Fruit fly (Drosophila melanogaster) whole organism, embryonic: ENCODE data around the gene zetaCOP.
A peak's percentile ranks its signal among the peaks of the same experiment; 100 is the strongest.

ENCODE experiments used
- CG10147 ChIP-seq: fragments of 200-800 bp; sonication (Bioruptor generic); optimal IDR thresholded peaks from 2 replicates; lab custom pipeline; 2019; ENCODE audit warnings: missing biosample characterization, mild to moderate bottlenecking, missing genetic modification characterization, moderate library complexity
- CG10209 ChIP-seq: fragments of 200-800 bp; sonication (Bioruptor generic); optimal IDR thresholded peaks from 3 replicates; lab custom pipeline; 2017; ENCODE audit warnings: missing biosample characterization, mild to moderate bottlenecking, missing genetic modification characterization, missing genetic modification reagents
- CG12219 ChIP-seq: fragments of 200-800 bp; sonication (Bioruptor generic); optimal IDR thresholded peaks from 3 replicates; lab custom pipeline; 2018; ENCODE audit warnings: missing biosample characterization, mild to moderate bottlenecking, missing genetic modification characterization
- CG13624 ChIP-seq: fragments of 200-800 bp; sonication (Bioruptor generic); optimal IDR thresholded peaks from 2 replicates; lab custom pipeline; 2016; ENCODE audit warnings: missing biosample characterization, missing genetic modification characterization
- CG15073 ChIP-seq: fragments of 200-800 bp; sonication (Bioruptor generic); optimal IDR thresholded peaks from 2 replicates; lab custom pipeline; 2016; ENCODE audit warnings: missing biosample characterization, missing genetic modification characterization
- CG15514 ChIP-seq: fragments of 200-800 bp; sonication (Bioruptor generic); optimal IDR thresholded peaks from 3 replicates; lab custom pipeline; 2017; ENCODE audit warnings: missing biosample characterization, missing genetic modification characterization, mild to moderate bottlenecking, moderate library complexity, missing genetic modification reagents
- CG1647 ChIP-seq: fragments of 200-800 bp; sonication (Bioruptor generic); optimal IDR thresholded peaks from 3 replicates; lab custom pipeline; 2016; ENCODE audit warnings: missing biosample characterization, missing genetic modification characterization
- CG18619 ChIP-seq: fragments of 200-800 bp; sonication (Bioruptor generic); optimal IDR thresholded peaks from 3 replicates; lab custom pipeline; 2017; ENCODE audit warnings: missing biosample characterization, mild to moderate bottlenecking, missing genetic modification characterization
- CG6272 ChIP-seq: fragments of 200-800 bp; sonication (Bioruptor generic); IDR thresholded peaks from 2 replicates; pipeline ENCODE4 v1.3.6; 2022; ENCODE audit warnings: missing biosample characterization, missing genetic modification characterization
- CG7987 ChIP-seq: fragments of 200-800 bp; sonication (Bioruptor generic); optimal IDR thresholded peaks from 2 replicates; lab custom pipeline; 2018; ENCODE audit warnings: missing biosample characterization, mild to moderate bottlenecking, missing genetic modification characterization, moderate library complexity
- CG8478 ChIP-seq: fragments of >200 bp; optimal IDR thresholded peaks from 2 replicates; lab custom pipeline; 2018
- CG8765 ChIP-seq: fragments of 200-800 bp; sonication (Bioruptor generic); IDR thresholded peaks from 2 replicates; pipeline ENCODE4 v1.3.6; 2022; ENCODE audit warnings: missing biosample characterization, missing genetic modification characterization
- CTCF ChIP-seq: fragments of 200-800 bp; sonication (Bioruptor generic); optimal IDR thresholded peaks from 2 replicates; lab custom pipeline; 2017; ENCODE audit warnings: missing biosample characterization, mild to moderate bottlenecking, missing genetic modification characterization, moderate library complexity
- Camta ChIP-seq: fragments of 200-800 bp; sonication (Bioruptor generic); optimal IDR thresholded peaks from 2 replicates; lab custom pipeline; 2016; ENCODE audit warnings: missing biosample characterization, missing genetic modification characterization
- HHEX ChIP-seq: fragments of 200-800 bp; sonication (Bioruptor generic); optimal IDR thresholded peaks from 3 replicates; lab custom pipeline; 2017; ENCODE audit warnings: missing biosample characterization, mild to moderate bottlenecking, missing genetic modification characterization, missing genetic modification reagents
- HLH3B ChIP-seq: fragments of 200-800 bp; sonication (Bioruptor generic); IDR thresholded peaks from 2 replicates; pipeline ENCODE4 v1.3.6; 2022; ENCODE audit warnings: missing biosample characterization, missing genetic modification characterization
- HLH54F ChIP-seq: fragments of 200-800 bp; sonication (Bioruptor generic); optimal IDR thresholded peaks from 3 replicates; lab custom pipeline; 2016; ENCODE audit warnings: missing biosample characterization, missing genetic modification characterization
- Hsf ChIP-seq: fragments of 200-800 bp; sonication (Bioruptor generic); optimal IDR thresholded peaks from 3 replicates; lab custom pipeline; 2016; ENCODE audit warnings: missing biosample characterization, missing genetic modification characterization
- Mad ChIP-seq: fragments of 200-800 bp; sonication (Bioruptor generic); optimal IDR thresholded peaks from 2 replicates; lab custom pipeline; 2016; ENCODE audit warnings: missing biosample characterization, missing genetic modification characterization
- Rfx ChIP-seq: fragments of 200-800 bp; sonication (Bioruptor generic); IDR thresholded peaks from 2 replicates; pipeline ENCODE4 v1.3.6; 2022; ENCODE audit warnings: missing biosample characterization, missing genetic modification characterization
- Spps ChIP-seq: fragments of 200-800 bp; sonication (Bioruptor generic); optimal IDR thresholded peaks from 2 replicates; lab custom pipeline; 2018; ENCODE audit warnings: missing biosample characterization, mild to moderate bottlenecking, missing genetic modification characterization
- TFAM ChIP-seq: fragments of 200-800 bp; sonication (Bioruptor generic); optimal IDR thresholded peaks from 2 replicates; lab custom pipeline; 2017; ENCODE audit warnings: missing biosample characterization, missing genetic modification characterization, inconsistent platforms
- Xrp1 ChIP-seq: fragments of 200-800 bp; sonication (Bioruptor generic); IDR thresholded peaks from 2 replicates; pipeline ENCODE4 v1.3.6; 2022; ENCODE audit warnings: missing biosample characterization, missing genetic modification characterization
- ac ChIP-seq: fragments of 200-800 bp; sonication (Bioruptor generic); optimal IDR thresholded peaks from 3 replicates; lab custom pipeline; 2017; ENCODE audit warnings: missing biosample characterization, mild to moderate bottlenecking, missing genetic modification characterization
- chinmo ChIP-seq: fragments of 200-800 bp; sonication (Bioruptor generic); IDR thresholded peaks from 4 replicates; pipeline ENCODE4 v1.3.6; 2022; ENCODE audit warnings: missing biosample characterization, missing genetic modification characterization; ENCODE audit not compliant: partially characterized antibody
- chm ChIP-seq: fragments of 200-800 bp; sonication (Bioruptor generic); IDR thresholded peaks from 2 replicates; pipeline ENCODE4 v1.3.6; 2022; ENCODE audit warnings: missing biosample characterization, missing genetic modification characterization
- chn ChIP-seq: fragments of 200-800 bp; sonication (Bioruptor generic); optimal IDR thresholded peaks from 2 replicates; lab custom pipeline; 2016; ENCODE audit warnings: missing biosample characterization, missing genetic modification characterization
- crc ChIP-seq: fragments of 200-800 bp; sonication (Bioruptor generic); optimal IDR thresholded peaks from 2 replicates; lab custom pipeline; 2016; ENCODE audit warnings: missing biosample characterization, missing genetic modification characterization
- disco-r ChIP-seq: fragments of 200-800 bp; sonication (Bioruptor generic); optimal IDR thresholded peaks from 2 replicates; lab custom pipeline; 2016; ENCODE audit warnings: missing biosample characterization, missing genetic modification characterization
- dysf ChIP-seq: fragments of 200-800 bp; sonication (Bioruptor generic); IDR thresholded peaks from 3 replicates; pipeline ENCODE4 v1.3.6; 2022; ENCODE audit warnings: missing biosample characterization, missing genetic modification characterization
- ewg ChIP-seq: fragments of 200-800 bp; sonication (Bioruptor generic); optimal IDR thresholded peaks from 3 replicates; lab custom pipeline; 2017; ENCODE audit warnings: mild to moderate bottlenecking, missing biosample characterization, missing genetic modification reagents, missing genetic modification characterization
- fu2 ChIP-seq: fragments of 200-800 bp; sonication (Bioruptor generic); optimal IDR thresholded peaks from 2 replicates; lab custom pipeline; 2016; ENCODE audit warnings: missing biosample characterization, missing genetic modification characterization
- gem ChIP-seq: fragments of 200-800 bp; sonication (Bioruptor generic); optimal IDR thresholded peaks from 2 replicates; lab custom pipeline; 2019; ENCODE audit warnings: missing biosample characterization, mild to moderate bottlenecking, missing genetic modification characterization, moderate library complexity
- gsb ChIP-seq: fragments of 200-800 bp; sonication (Bioruptor generic); IDR thresholded peaks from 2 replicates; pipeline ENCODE4 v1.3.6; 2022; ENCODE audit warnings: missing biosample characterization, missing genetic modification characterization
- jing ChIP-seq: fragments of 200-800 bp; sonication (Bioruptor generic); optimal IDR thresholded peaks from 2 replicates; lab custom pipeline; 2018; ENCODE audit warnings: missing biosample characterization, mild to moderate bottlenecking, missing genetic modification characterization
- kah ChIP-seq: fragments of 200-800 bp; sonication (Bioruptor generic); optimal IDR thresholded peaks from 2 replicates; lab custom pipeline; 2018; ENCODE audit warnings: missing biosample characterization, mild to moderate bottlenecking, missing genetic modification characterization
- kni ChIP-seq: fragments of 200-800 bp; sonication (Bioruptor generic); optimal IDR thresholded peaks from 3 replicates; lab custom pipeline; 2017; ENCODE audit warnings: mild to moderate bottlenecking, missing biosample characterization, missing genetic modification reagents, missing genetic modification characterization
- lilli ChIP-seq: fragments of 200-800 bp; sonication (Bioruptor generic); optimal IDR thresholded peaks from 3 replicates; lab custom pipeline; 2016; ENCODE audit warnings: missing biosample characterization, missing genetic modification characterization
- nmo ChIP-seq: fragments of 200-800 bp; sonication (Bioruptor generic); optimal IDR thresholded peaks from 2 replicates; lab custom pipeline; 2018; ENCODE audit warnings: missing biosample characterization, mild to moderate bottlenecking, missing genetic modification characterization, moderate library complexity
- oc ChIP-seq: fragments of 200-800 bp; sonication (Bioruptor generic); optimal IDR thresholded peaks from 2 replicates; lab custom pipeline; 2018; ENCODE audit warnings: missing biosample characterization, mild to moderate bottlenecking, missing genetic modification characterization, moderate library complexity
- prd ChIP-seq, 3 experiments: fragments of >200 bp in 2 of 3; fragments of 200-800 bp in 1 of 3; sonication (Bioruptor generic) in 1 of 3; optimal IDR thresholded peaks in 2 of 3; IDR thresholded peaks in 1 of 3; 2 replicates in 2 of 3; 3 replicates in 1 of 3; pipeline versions ENCODE4 v1.3.6 to Lab custom; 2017 to 2022; ENCODE audit warnings: missing biosample characterization in 1 of 3, missing genetic modification characterization in 1 of 3
- sd ChIP-seq: fragments of 200-800 bp; sonication (Bioruptor generic); optimal IDR thresholded peaks from 3 replicates; lab custom pipeline; 2018; ENCODE audit warnings: missing biosample characterization, mild to moderate bottlenecking, missing genetic modification characterization, moderate library complexity
- tna ChIP-seq: fragments of 200-800 bp; sonication (Bioruptor generic); IDR thresholded peaks from 2 replicates; pipeline ENCODE4 v1.3.6; 2022; ENCODE audit warnings: missing biosample characterization, missing genetic modification characterization; ENCODE audit not compliant: partially characterized antibody
- toy ChIP-seq: fragments of 200-800 bp; sonication (Bioruptor generic); IDR thresholded peaks from 2 replicates; pipeline ENCODE4 v1.3.6; 2022; ENCODE audit warnings: missing biosample characterization, missing genetic modification characterization
- vvl ChIP-seq: fragments of 200-800 bp; sonication (Bioruptor generic); IDR thresholded peaks from 2 replicates; pipeline ENCODE4 v1.3.6; 2022; ENCODE audit warnings: missing biosample characterization, missing genetic modification characterization

Gene zetaCOP

DNA sequence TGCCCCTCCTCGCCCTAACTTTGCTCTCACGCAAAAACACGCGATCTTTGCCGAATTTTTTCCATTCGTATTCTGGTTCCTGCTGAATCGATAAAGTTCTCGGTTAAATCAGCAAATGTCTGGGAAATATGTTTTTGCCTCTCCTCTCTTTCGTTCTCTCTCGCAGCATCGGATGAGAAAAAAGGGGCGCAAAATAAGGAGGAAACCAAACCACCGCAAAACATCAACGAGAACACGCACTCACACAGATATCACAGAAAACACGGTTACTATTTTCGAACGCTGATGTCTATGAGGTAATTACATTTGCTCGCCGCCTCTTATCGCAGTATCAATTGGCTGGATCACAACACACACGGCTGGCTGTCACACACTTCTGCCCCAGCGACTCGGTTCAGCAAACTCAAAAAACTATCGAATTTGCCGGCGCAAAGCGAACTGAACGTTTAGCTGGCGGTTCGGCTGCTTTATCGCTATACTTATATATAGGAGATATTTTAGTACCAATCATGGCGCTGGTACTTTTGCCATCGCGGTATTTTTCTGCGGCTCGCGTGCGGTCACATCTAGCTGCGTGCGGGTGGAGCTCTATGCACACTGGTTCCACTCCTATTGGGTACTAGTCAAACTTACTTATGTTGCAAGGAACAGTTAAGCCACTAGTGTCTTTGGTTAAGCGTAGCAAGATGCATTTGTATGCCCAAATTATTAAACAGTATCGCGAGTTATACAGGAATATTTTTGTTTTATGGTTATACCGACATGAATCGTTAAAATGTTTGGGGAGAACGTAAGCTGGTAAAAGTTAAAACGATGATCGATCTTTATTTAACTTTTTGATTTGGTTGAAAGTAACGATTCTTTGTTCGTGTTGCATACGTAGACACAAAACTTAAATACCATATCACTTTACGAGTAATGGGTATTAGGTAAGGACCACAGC lies 11.9 kb downstream of the zetaCOP start, which contains the start of gene Baldspot (continued):
- TF ChIP-seq chn (GFP tag; lab: Kevin White, UChicago) (peak; percentile 48), gsb (GFP tag; lab: Robert Waterston, UW) (peak; percentile 48; the same call in 1 of the 2 replicates), Xrp1 (GFP tag; lab: Robert Waterston, UW) (peak; percentile 83), nmo (GFP tag; lab: Kevin White, UChicago) (peak; percentile 88), crc (GFP tag; lab: Kevin White, UChicago) (peak; percentile 83), lilli (peak; percentile 70), ewg (GFP tag; lab: Kevin White, UChicago) (peak; percentile 41), chm (GFP tag; lab: Robert Waterston, UW) (no peak), toy (GFP tag; lab: Robert Waterston, UW) (no peak), CG8765 (GFP tag; lab: Robert Waterston, UW) (peak; percentile 52), fu2 (GFP tag; lab: Kevin White, UChicago) (peak; percentile 12), CG18619 (GFP tag; lab: Kevin White, UChicago) (no peak), CG15073 (GFP tag; lab: Kevin White, UChicago) (no peak), TFAM (peak; percentile 11), vvl (GFP tag; lab: Robert Waterston, UW) (peak; percentile 67), Rfx (GFP tag; lab: Robert Waterston, UW) (peak; percentile 69), chinmo (peak; percentile 71; the same call in 3 of the 4 replicates), CG13624 (GFP tag; lab: Kevin White, UChicago) (peak; percentile 67)

DNA sequence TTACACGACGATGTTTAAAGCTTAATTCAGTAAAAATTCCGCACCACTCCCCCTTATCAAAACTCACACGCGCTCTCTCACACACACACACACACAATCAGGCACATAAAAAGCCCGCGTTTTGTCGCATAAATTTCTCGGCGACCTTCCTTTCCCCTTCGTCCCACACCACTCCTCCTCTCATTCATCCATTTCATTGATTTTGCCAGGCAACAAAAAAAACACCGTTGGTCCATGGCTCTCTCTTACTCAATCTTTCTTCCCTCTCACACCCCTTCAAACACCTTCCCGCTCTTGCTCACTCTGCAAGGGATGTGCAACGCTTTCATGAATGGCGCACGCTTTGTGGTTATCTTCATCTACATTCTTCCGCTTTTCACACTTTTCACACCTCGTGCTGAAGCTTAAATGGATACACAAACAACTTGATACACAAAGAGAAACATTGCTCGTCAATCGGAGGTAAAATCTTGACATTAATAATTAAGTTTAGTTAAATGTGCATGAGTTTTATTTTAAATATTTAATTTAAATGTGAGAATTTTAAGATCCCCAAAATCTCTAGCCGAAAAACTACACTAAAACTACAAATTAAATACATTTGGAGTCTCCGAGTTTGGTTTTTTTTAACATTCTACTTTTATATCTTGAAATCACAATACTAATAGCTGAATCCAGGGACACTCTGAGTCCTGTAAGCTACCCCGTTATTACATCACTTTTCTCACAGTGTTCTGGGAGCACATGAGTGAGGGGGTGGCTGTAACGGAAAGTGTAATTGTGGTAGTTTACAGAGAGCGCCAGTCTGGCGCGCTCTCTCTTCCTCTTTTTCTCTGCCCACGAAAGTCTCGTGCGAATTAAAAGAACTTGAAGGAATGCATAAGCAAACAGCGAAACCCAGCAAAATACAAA lies 13.1 kb downstream of the zetaCOP start:
- TF ChIP-seq Mad (peak; percentile 90), HHEX (GFP tag; lab: Kevin White, UChicago) (peak; percentile 98), CG6272 (peak; percentile 85), HLH3B (GFP tag; lab: Robert Waterston, UW) (peak; percentile 96), CG10147 (GFP tag; lab: Kevin White, UChicago) (peak; percentile 97), CTCF (GFP tag; lab: Kevin White, UChicago) (peak; percentile 73), CG8478 (no peak), CG12219 (GFP tag; lab: Kevin White, UChicago) (peak; percentile 91), dysf (GFP tag; lab: Robert Waterston, UW) (peak; percentile 97), Camta (GFP tag; lab: Kevin White, UChicago) (peak; percentile 92), CG7987 (GFP tag; lab: Kevin White, UChicago) (peak; percentile 92), Spps (tag; lab: Kevin White, UChicago) (peak; percentile 92), sd (tag; lab: Kevin White, UChicago) (peak; percentile 76), CG15514 (GFP tag; lab: Kevin White, UChicago) (peak; percentile 91), gem (tag; lab: Kevin White, UChicago) (peak; percentile 99), kah (GFP tag; lab: Kevin White, UChicago) (peak; percentile 95), disco-r (GFP tag; lab: Kevin White, UChicago) (peak; percentile 75), CG1647 (GFP tag; lab: Kevin White, UChicago) (peak; percentile 93), prd (optimal IDR thresholded peaks at IDR 0.05; lab: Kevin White, UChicago) (no peak), prd (GFP tag; IDR thresholded peaks at IDR 0.05; lab: Robert Waterston, UW) (peak; percentile 96), jing (GFP tag; lab: Kevin White, UChicago) (peak; percentile 90), CG18619 (GFP tag; lab: Kevin White, UChicago) (peak; percentile 98), oc (tag; lab: Kevin White, UChicago) (peak; percentile 93), HLH54F (GFP tag; lab: Kevin White, UChicago) (peak; percentile 90), CG10209 (GFP tag; lab: Kevin White, UChicago) (peak; percentile 97), tna (GFP tag; lab: Robert Waterston, UW) (no peak), kni (peak; percentile 78), Hsf (GFP tag; lab: Kevin White, UChicago) (peak; percentile 93), ac (peak; percentile 81)
